Worm (Caenorhabditis elegans) whole organism, L1 larva: Measurements from ENCODE around the gene T09A12.1.

Experiments
- F16B12.6 ChIP-seq: fragments of 150-350 bp; optimal IDR thresholded peaks from 2 replicates; lab custom pipeline; 2014; ENCODE audit warnings: missing biosample characterization, missing genetic modification characterization
- ceh-82 ChIP-seq, 3 experiments: fragments of 150-350 bp in 1 of 3; sonication (generic microtip) in 2 of 3; optimal IDR thresholded peaks; 2 replicates each; lab custom pipeline; 2014 to 2017; ENCODE audit warnings: missing biosample characterization in 3 of 3, missing genetic modification characterization in 3 of 3
- ceh-90 ChIP-seq: sonication (generic microtip); optimal IDR thresholded peaks from 2 replicates; lab custom pipeline; 2016; ENCODE audit warnings: missing genetic modification characterization, missing compliant biosample characterization
- egl-27 ChIP-seq, 2 experiments: fragments of 150-350 bp in 1 of 2; sonication (generic microtip); optimal IDR thresholded peaks; 3 replicates each; lab custom pipeline; 2017 to 2018; ENCODE audit warnings: missing biosample characterization in 2 of 2, missing genetic modification characterization in 2 of 2, missing genetic modification reagents in 2 of 2
- fos-1 ChIP-seq: fragments of 150-350 bp; optimal IDR thresholded peaks from 2 replicates; lab custom pipeline; 2014; ENCODE audit warnings: missing biosample characterization, missing genetic modification characterization
- lin-39 ChIP-seq: fragments of 150-350 bp; optimal IDR thresholded peaks from 2 replicates; lab custom pipeline; 2014; ENCODE audit warnings: missing biosample characterization, missing genetic modification reagents, missing genetic modification characterization
- nhr-11 ChIP-seq: fragments of 150-350 bp; optimal IDR thresholded peaks from 2 replicates; lab custom pipeline; 2014; ENCODE audit warnings: missing biosample characterization, missing genetic modification characterization
- nhr-19 ChIP-seq: fragments of 200-800 bp; sonication (Bioruptor generic); conservative IDR thresholded peaks from 2 replicates; pipeline ENCODE4 v1.3.6; 2022; ENCODE audit warnings: missing genetic modification characterization, missing compliant biosample characterization
- nhr-237 ChIP-seq: fragments of 150-350 bp; optimal IDR thresholded peaks from 2 replicates; lab custom pipeline; 2014; ENCODE audit warnings: missing biosample characterization, missing genetic modification characterization
- sptf-1 ChIP-seq: fragments of 150-350 bp; optimal IDR thresholded peaks from 2 replicates; lab custom pipeline; 2014; ENCODE audit warnings: missing biosample characterization, missing genetic modification characterization
- unc-130 ChIP-seq: fragments of 150-350 bp; optimal IDR thresholded peaks from 2 replicates; lab custom pipeline; 2017; ENCODE audit warnings: missing biosample characterization, missing genetic modification characterization, inconsistent platforms
- unc-62 ChIP-seq: fragments of 150-350 bp; optimal IDR thresholded peaks from 2 replicates; lab custom pipeline; 2014; ENCODE audit warnings: missing biosample characterization, missing genetic modification reagents, missing genetic modification characterization

DNA sequence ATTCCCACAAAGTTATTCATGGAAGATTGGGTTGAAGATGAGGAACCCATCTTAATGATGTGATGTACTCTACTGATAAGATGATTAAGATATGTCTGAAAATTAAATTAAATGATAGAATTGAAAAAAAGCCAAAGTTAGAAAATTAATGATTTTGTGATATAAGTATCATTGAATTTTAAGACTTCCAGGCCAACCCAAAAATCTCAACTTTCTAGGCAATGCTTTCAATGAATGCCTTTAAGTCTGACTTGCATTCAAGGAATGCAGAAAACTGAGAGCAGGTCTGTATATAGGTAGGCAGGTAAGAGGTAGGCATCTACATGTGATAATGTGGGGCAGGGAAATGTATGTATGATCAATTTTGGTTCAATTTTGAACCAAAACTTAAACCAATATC is 24.2 kb upstream of the T09A12.1 start, which contains the start of gene ocr-2:
- TF ChIP-seq nhr-11 (no peak), nhr-237 (no peak), nhr-19 (no peak), fos-1 (tag; lab: Kevin White, UChicago) (no peak), lin-39 (tag; lab: Kevin White, UChicago) (no peak), unc-62 (GFP tag; lab: Kevin White, UChicago) (no peak), ceh-90 (no peak), F16B12.6 (tag; lab: Kevin White, UChicago) (no peak), unc-130 (tag; lab: Kevin White, UChicago) (no peak), egl-27 (tag; optimal IDR thresholded peaks at IDR 0.05; lab: Kevin White, UChicago) (no peak), ceh-82 (tag; optimal IDR thresholded peaks at IDR 0.05; lab: Kevin White, UChicago) (no peak), sptf-1 (tag; lab: Kevin White, UChicago) (no peak)
